Worm (Caenorhabditis elegans) whole organism, late embryonic: ENCODE results near the gene Y46G5A.22.

Source experiments
- C08G9.2 ChIP-seq: sonication (generic microtip); optimal IDR thresholded peaks from 2 replicates; lab custom pipeline; 2016; ENCODE audit warnings: mild to moderate bottlenecking, missing genetic modification characterization, moderate library complexity, missing compliant biosample characterization
- C38D4.7 ChIP-seq: fragments of 200-800 bp; sonication (Bioruptor generic); optimal IDR thresholded peaks from 2 replicates; lab custom pipeline; 2018; ENCODE audit warnings: mild to moderate bottlenecking, missing genetic modification characterization, moderate library complexity, missing compliant biosample characterization
- ahr-1 ChIP-seq: sonication (generic microtip); optimal IDR thresholded peaks from 2 replicates; lab custom pipeline; 2016; ENCODE audit warnings: missing genetic modification characterization, missing compliant biosample characterization
- ceh-14 ChIP-seq: sonication (generic microtip); optimal IDR thresholded peaks from 2 replicates; lab custom pipeline; 2016; ENCODE audit warnings: missing genotype, missing genetic modification characterization, missing compliant biosample characterization
- ceh-24 ChIP-seq: sonication (generic microtip); optimal IDR thresholded peaks from 2 replicates; lab custom pipeline; 2016; ENCODE audit warnings: mild to moderate bottlenecking, missing genetic modification characterization, missing compliant biosample characterization
- ceh-30 ChIP-seq: fragments of 150-350 bp; optimal IDR thresholded peaks from 2 replicates; lab custom pipeline; 2014; ENCODE audit warnings: missing biosample characterization, missing genetic modification characterization
- ceh-31 ChIP-seq: sonication (generic microtip); optimal IDR thresholded peaks from 2 replicates; lab custom pipeline; 2016; ENCODE audit warnings: missing genetic modification characterization, missing compliant biosample characterization
- ceh-48 ChIP-seq: sonication (generic microtip); optimal IDR thresholded peaks from 2 replicates; lab custom pipeline; 2016; ENCODE audit warnings: missing genetic modification characterization, inconsistent platforms, missing compliant biosample characterization
- che-1 ChIP-seq: sonication (generic microtip); optimal IDR thresholded peaks from 2 replicates; lab custom pipeline; 2016; ENCODE audit warnings: mild to moderate bottlenecking, missing genetic modification characterization, missing compliant biosample characterization
- dve-1 ChIP-seq: sonication (generic microtip); optimal IDR thresholded peaks from 2 replicates; lab custom pipeline; 2017; ENCODE audit warnings: antibody characterized with exemption, mild to moderate bottlenecking, missing genetic modification characterization, missing compliant biosample characterization
- elt-2 ChIP-seq: sonication (generic microtip); optimal IDR thresholded peaks from 2 replicates; lab custom pipeline; 2016; ENCODE audit warnings: missing genetic modification reagents, missing genetic modification characterization, missing compliant biosample characterization
- ets-4 ChIP-seq: sonication (generic microtip); optimal IDR thresholded peaks from 2 replicates; lab custom pipeline; 2016; ENCODE audit warnings: missing genetic modification characterization, missing compliant biosample characterization
- fkh-6 ChIP-seq: sonication (generic microtip); optimal IDR thresholded peaks from 2 replicates; lab custom pipeline; 2016; ENCODE audit warnings: missing genetic modification characterization, missing compliant biosample characterization
- gmeb-2 ChIP-seq: sonication (generic microtip); optimal IDR thresholded peaks from 2 replicates; lab custom pipeline; 2016; ENCODE audit warnings: missing genetic modification characterization, inconsistent platforms, missing compliant biosample characterization
- hlh-13 ChIP-seq: fragments of 200-800 bp; sonication (Bioruptor generic); optimal IDR thresholded peaks from 2 replicates; lab custom pipeline; 2018; ENCODE audit warnings: mild to moderate bottlenecking, missing genetic modification characterization, missing compliant biosample characterization
- hlh-15 ChIP-seq: sonication (generic microtip); optimal IDR thresholded peaks from 2 replicates; lab custom pipeline; 2016; ENCODE audit warnings: missing genetic modification characterization, missing compliant biosample characterization
- hlh-30 ChIP-seq: sonication (generic microtip); optimal IDR thresholded peaks from 2 replicates; lab custom pipeline; 2017; ENCODE audit warnings: antibody characterized with exemption, missing genetic modification characterization, missing compliant biosample characterization; ENCODE audit not compliant: insufficient read depth
- hlh-6 ChIP-seq: sonication (generic microtip); optimal IDR thresholded peaks from 2 replicates; lab custom pipeline; 2016; ENCODE audit warnings: missing genotype, missing genetic modification characterization, missing compliant biosample characterization
- lim-6 ChIP-seq: sonication (generic microtip); optimal IDR thresholded peaks from 2 replicates; lab custom pipeline; 2016; ENCODE audit warnings: missing genetic modification characterization, missing compliant biosample characterization
- lin-11 ChIP-seq: fragments of 200-800 bp; sonication (Bioruptor generic); optimal IDR thresholded peaks from 2 replicates; lab custom pipeline; 2018; ENCODE audit warnings: mild to moderate bottlenecking, missing genetic modification characterization, missing compliant biosample characterization
- nfya-1 ChIP-seq: sonication (generic microtip); optimal IDR thresholded peaks from 2 replicates; lab custom pipeline; 2017; ENCODE audit warnings: missing genetic modification characterization, mild to moderate bottlenecking, missing compliant biosample characterization, antibody characterized with exemption, moderate library complexity
- pag-3 ChIP-seq: sonication (generic microtip); optimal IDR thresholded peaks from 2 replicates; lab custom pipeline; 2016; ENCODE audit warnings: missing compliant biosample characterization, missing genetic modification characterization, borderline replicate concordance
- pat-9 ChIP-seq: fragments of 200-800 bp; sonication (Bioruptor generic); optimal IDR thresholded peaks from 2 replicates; lab custom pipeline; 2018; ENCODE audit warnings: mild to moderate bottlenecking, missing genetic modification characterization, moderate library complexity, missing compliant biosample characterization
- pha-2 ChIP-seq: sonication (generic microtip); optimal IDR thresholded peaks from 2 replicates; lab custom pipeline; 2017; ENCODE audit warnings: mild to moderate bottlenecking, missing genetic modification characterization, missing compliant biosample characterization
- pqm-1 ChIP-seq: sonication (generic microtip); optimal IDR thresholded peaks from 2 replicates; lab custom pipeline; 2016; ENCODE audit warnings: missing genetic modification characterization, missing compliant biosample characterization
- ref-2 ChIP-seq: sonication (generic microtip); optimal IDR thresholded peaks from 2 replicates; lab custom pipeline; 2016; ENCODE audit warnings: missing genetic modification characterization, missing compliant biosample characterization
- rnt-1 ChIP-seq: sonication (generic microtip); optimal IDR thresholded peaks from 2 replicates; lab custom pipeline; 2016; ENCODE audit warnings: missing genetic modification characterization, missing compliant biosample characterization
- sdc-2 ChIP-seq: sonication (generic microtip); optimal IDR thresholded peaks from 2 replicates; lab custom pipeline; 2016; ENCODE audit warnings: missing genotype, missing genetic modification characterization, missing compliant biosample characterization
- sox-4 ChIP-seq: sonication (generic microtip); optimal IDR thresholded peaks from 2 replicates; lab custom pipeline; 2017; ENCODE audit warnings: mild to moderate bottlenecking, missing genetic modification characterization, inconsistent platforms, missing compliant biosample characterization
- tbx-7 ChIP-seq: sonication (generic microtip); optimal IDR thresholded peaks from 2 replicates; lab custom pipeline; 2016; ENCODE audit warnings: missing genotype, missing genetic modification characterization, missing compliant biosample characterization
- ttx-3 ChIP-seq: sonication (generic microtip); optimal IDR thresholded peaks from 2 replicates; lab custom pipeline; 2016; ENCODE audit warnings: missing genetic modification reagents, missing genetic modification characterization, missing compliant biosample characterization
- unc-42 ChIP-seq: sonication (generic microtip); optimal IDR thresholded peaks from 2 replicates; lab custom pipeline; 2016; ENCODE audit warnings: missing genotype, missing genetic modification characterization, missing compliant biosample characterization
- unc-86 ChIP-seq: sonication (generic microtip); optimal IDR thresholded peaks from 2 replicates; lab custom pipeline; 2016; ENCODE audit warnings: missing genetic modification characterization, missing compliant biosample characterization
- zip-5 ChIP-seq: sonication (generic microtip); optimal IDR thresholded peaks from 2 replicates; lab custom pipeline; 2016; ENCODE audit warnings: missing genetic modification characterization, missing compliant biosample characterization
- ztf-16 ChIP-seq: sonication (generic microtip); optimal IDR thresholded peaks from 2 replicates; lab custom pipeline; 2017; ENCODE audit warnings: missing genetic modification characterization, missing compliant biosample characterization

The Y46G5A.22 gene

DNA sequence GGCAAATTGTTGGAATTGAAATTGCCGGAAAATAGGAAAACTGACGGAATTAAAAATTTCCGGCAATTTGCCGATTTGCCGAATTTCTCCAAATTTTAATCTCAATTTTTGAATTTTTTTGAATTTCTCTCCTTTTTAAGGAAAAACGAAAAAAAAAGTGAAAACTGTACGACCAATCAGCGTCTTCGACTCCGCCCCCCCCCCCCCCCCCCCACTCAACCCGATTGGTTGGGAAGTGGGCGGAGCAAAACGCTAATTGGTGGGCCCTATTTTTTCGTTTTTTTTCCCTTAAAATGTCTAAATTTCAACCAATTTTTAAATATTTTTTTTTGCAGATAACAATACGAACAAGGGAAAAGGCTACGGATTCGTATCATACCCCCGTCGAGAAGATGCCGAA is 48.4 kb downstream of the Y46G5A.22 start:
- TF ChIP-seq ceh-31 = no peak
- TF ChIP-seq sdc-2 (tag; lab: Kevin White, UChicago) = no peak
- no peak for TF ChIP-seq pha-2 (tag; lab: Kevin White, UChicago)
- no peak for TF ChIP-seq C38D4.7 (GFP tag; lab: Kevin White, UChicago)
- TF ChIP-seq che-1 (tag; lab: Kevin White, UChicago) = no peak
- TF ChIP-seq sox-4 (tag; lab: Kevin White, UChicago) = no peak
- TF ChIP-seq hlh-30 = no peak
- TF ChIP-seq gmeb-2 (tag; lab: Kevin White, UChicago) = no peak
- TF ChIP-seq tbx-7 (tag; lab: Kevin White, UChicago) = no peak
- TF ChIP-seq ceh-30 (tag; lab: Kevin White, UChicago) = no peak
- no peak for TF ChIP-seq lim-6 (tag; lab: Kevin White, UChicago)
- TF ChIP-seq, all 69 proteins: peak for 0

DNA sequence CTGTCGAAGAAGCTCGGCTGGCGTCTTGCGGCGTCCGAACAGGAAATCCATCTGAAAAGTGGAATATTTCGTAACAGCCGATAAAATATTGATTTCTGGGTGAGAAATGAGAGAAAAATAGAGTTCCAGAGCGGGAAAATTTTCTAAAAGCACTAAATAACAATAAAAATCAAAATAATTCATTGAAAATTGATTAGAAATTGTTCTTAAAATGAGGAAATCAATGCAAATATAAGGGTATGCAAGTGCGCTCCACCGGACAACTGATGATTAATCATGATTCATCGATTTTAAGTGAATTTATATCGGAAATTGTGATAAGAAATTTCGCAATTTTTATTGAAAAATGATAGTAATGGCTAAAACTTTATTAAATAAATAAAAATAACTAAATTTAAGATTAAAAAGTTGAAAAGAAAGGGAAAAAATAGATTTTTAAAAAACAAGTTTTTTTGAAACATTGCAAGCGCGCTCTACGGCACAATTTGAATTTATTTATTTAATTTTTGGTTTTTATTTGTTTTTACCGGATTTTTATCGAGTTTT is 50.1 kb downstream of the Y46G5A.22 start, which contains the start of the genes vps-2 and tiar-2:
Gene vps-2, minus strand, starts transcription at position 51 of the 546 bp plus-strand sequence.
Gene tiar-2, plus strand, starts transcription at position 520 of the 546 bp plus-strand sequence.
- TF ChIP-seq che-1 (tag; lab: Kevin White, UChicago) (no peak), ahr-1 (tag; lab: Kevin White, UChicago) (no peak), lin-11 (tag; lab: Kevin White, UChicago) (no peak), unc-42 (tag; lab: Kevin White, UChicago) (peak; percentile 73), ceh-30 (tag; lab: Kevin White, UChicago) (no peak), hlh-15 (no peak), ztf-16 (tag; lab: Kevin White, UChicago) (no peak), zip-5 (no peak), C08G9.2 (no peak), ceh-14 (no peak), pat-9 (tag; lab: Kevin White, UChicago) (no peak), ets-4 (tag; lab: Kevin White, UChicago) (no peak), unc-86 (tag; lab: Kevin White, UChicago) (no peak), ceh-24 (tag; lab: Kevin White, UChicago) (no peak), ttx-3 (tag; lab: Kevin White, UChicago) (no peak), hlh-13 (GFP tag; lab: Kevin White, UChicago) (no peak), ceh-48 (tag; lab: Kevin White, UChicago) (peak; percentile 59), sox-4 (tag; lab: Kevin White, UChicago) (no peak), pha-2 (tag; lab: Kevin White, UChicago) (no peak), ref-2 (no peak), rnt-1 (tag; lab: Kevin White, UChicago) (no peak), elt-2 (tag; lab: Kevin White, UChicago) (peak; percentile 13), dve-1 (tag; lab: Kevin White, UChicago) (no peak), pqm-1 (tag; lab: Kevin White, UChicago) (no peak), nfya-1 (no peak), pag-3 (tag; lab: Kevin White, UChicago) (no peak), fkh-6 (tag; lab: Kevin White, UChicago) (no peak)

DNA sequence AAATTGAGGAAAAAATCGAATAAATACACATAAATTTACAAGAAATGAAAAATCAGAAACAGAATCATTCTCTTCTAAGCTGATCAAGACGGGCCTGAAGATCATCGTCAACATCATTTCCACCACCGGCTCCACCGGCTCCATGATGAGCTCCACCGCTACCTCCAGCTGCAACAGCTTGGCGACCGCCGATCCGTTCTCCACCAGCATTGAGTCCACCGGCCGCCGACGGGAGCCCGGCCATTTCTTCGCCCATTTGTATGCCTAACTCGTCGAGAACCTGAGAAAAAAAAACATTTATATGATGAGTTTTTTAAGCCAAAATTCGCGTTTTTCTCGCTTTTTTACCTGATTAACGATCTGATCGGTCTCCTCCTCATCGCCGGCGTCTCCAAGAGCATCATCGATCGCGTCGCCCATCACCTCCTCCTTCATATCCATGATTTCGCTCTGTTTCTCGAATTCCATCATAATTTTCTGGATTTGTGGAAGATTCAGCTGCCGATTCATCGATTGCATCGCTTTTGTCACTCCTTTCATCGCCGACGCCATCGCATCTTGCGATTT is 51.0 kb downstream of the Y46G5A.22 start:
- TF ChIP-seq che-1 (tag; lab: Kevin White, UChicago) = no peak
- TF ChIP-seq hlh-6 = peak; percentile 70
- no peak for TF ChIP-seq C08G9.2
- TF ChIP-seq, all 69 proteins: peak for 1
